Fruit fly (Drosophila melanogaster) whole organism, larva: ENCODE data around the gene CG15923.

ENCODE experiments used
- noc ChIP-seq: fragments of 200-800 bp; sonication (Bioruptor generic); optimal IDR thresholded peaks from 3 replicates; lab custom pipeline; 2019; ENCODE audit warnings: missing biosample characterization, mild to moderate bottlenecking, missing genetic modification characterization, moderate library complexity

Gene CG15923

DNA sequence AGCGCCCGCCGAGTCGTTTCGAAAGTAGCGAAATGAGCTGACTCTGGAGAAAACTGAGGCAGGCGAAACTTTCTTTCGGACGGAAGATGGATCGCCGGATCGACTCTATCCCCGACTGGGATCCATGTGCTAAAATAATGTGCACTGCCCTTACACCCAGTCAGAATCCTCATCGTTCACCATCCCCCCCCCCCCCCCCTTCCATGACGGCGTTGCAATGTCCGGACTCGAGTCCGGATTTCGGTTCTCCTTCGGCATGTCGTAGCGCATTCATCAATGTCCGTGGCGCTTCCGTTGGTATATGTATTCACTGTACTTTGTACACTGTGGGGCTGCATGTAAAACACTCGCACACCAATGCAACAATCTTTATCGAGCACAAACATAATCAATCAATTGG, 11.6 kb downstream of the CG15923 start:
- no peak for TF ChIP-seq noc (tag; lab: Kevin White, UChicago)

DNA sequence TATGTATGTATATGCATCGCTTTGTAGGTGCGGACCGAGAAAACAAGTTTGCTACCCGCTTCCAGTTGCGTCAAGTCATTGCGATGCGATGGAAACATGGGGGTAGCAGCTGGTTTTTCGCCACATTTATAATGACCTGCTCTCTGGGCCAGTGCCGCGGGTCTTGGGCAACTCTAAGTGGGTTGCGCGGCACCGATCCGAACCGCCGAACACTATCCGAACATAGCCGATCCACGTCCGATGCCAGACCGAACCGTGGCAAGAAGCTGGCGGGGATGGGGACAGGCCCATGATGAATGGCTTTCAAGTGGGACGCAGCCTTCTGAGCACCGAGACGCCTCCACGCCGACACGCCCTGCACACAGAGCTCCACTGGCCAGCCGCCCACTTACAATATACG, 12.6 kb downstream of the CG15923 start:
- no peak for TF ChIP-seq noc (tag; lab: Kevin White, UChicago)

DNA sequence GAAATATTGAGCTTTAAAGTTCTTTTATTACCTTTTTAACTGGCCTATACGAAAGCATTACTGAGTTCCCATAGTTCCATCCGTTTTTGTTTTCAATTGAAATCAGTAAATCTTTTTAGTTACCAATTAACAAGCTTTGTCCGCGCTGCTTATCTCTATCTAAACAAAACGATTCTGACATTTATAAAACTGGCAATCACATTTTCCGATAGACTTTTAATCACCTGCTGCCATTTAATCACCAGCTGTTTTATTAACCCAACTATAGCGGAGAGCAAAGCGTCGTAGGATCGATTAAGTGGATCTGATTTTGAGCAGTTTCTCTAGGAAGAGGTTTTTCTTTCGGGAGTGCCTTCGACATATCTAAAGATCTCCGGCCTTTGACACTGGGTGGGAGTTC, 14.1 kb downstream of the CG15923 start:
- no peak for TF ChIP-seq noc (tag; lab: Kevin White, UChicago)

DNA sequence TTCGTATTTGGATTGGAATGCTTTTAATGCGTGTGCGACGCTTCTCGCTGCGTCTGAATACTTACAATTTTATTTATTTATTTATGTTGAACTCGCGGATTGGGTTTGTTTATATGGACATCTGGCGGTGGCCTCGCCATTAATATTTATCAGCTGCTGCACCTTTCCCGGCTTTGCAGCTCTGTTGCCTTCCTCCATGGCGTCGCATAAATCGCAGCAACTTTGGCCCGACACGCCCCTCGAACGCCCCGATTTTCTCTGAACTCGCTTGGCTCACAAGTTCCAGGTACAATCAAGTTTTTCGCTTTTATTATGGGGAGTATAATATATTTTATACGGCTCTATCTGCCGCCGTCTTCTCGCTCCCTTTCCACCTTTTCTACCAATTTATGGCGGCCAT, 16.6 kb downstream of the CG15923 start:
- no peak for TF ChIP-seq noc (tag; lab: Kevin White, UChicago)

DNA sequence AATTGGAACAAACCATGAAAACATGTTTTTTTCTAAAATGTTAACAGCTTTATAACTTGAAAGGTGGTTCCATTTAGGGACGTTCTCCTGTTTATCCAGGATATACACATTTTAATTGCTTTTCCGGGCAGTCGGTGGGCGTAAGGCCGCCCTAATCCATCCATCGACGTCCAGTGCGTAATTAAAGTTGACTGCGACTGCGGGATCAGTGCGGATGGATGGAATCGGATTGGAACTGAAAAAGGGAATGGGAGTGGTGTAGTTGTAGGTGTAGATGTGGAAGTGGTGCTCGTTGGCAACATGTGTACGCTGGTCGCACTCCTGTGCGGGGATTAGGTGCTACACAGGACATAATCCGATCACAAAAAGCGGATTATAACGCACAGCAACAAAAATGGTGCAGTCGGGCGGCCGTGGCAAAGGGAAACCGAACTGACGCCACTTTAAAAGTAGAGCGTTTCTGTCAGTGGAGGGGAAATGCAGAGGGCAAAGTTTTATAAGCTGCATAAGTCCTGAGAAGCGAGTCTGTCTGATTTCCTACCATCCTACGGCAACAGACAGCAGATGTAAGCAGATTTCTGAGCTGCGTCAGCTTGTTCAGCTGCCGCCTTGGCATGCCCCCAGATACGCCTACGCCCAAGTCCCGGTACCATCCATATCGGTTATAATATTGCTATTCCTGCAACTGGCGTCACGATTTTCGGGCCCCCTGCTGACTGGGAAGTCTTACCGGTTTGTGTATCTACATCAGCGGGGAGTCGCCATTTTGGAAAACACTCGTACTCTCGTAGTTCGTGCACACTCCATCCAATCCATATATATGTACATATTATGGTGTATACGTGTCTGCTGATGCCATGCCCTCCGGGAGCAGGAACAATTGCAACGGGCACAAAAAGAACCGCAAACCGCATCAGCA, 19.0 kb downstream of the CG15923 start:
- TF ChIP-seq noc (tag; lab: Kevin White, UChicago) = no peak

DNA sequence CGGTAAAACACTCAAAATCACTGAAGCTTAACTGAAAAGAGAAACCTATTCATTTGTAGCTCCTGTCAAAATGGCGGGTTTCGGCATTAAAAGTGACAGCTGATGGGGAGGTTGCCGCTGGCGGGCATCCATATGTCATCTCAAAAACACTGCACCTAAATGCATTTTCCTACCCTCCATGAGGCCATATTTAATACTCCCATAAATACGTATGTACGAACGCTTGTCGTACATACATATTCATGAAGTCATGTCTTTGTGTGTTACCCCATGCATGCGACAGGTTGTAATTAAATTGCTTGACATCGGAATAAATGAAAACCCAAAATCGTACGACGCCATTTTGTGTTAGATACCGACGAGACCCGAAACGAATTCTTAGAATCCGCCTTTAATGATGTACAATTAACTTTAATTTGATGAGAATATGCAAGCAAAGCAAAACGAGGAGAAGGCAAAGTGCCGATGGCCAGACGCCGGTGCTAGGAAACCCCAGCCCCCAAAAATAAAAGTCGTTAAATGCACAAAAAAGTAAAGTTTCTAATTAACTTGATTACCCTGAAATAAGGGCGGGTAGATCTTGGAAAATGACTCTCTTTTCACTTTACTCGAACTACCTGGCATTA, 20.3 kb downstream of the CG15923 start:
- TF ChIP-seq noc (tag; lab: Kevin White, UChicago) = no peak

DNA sequence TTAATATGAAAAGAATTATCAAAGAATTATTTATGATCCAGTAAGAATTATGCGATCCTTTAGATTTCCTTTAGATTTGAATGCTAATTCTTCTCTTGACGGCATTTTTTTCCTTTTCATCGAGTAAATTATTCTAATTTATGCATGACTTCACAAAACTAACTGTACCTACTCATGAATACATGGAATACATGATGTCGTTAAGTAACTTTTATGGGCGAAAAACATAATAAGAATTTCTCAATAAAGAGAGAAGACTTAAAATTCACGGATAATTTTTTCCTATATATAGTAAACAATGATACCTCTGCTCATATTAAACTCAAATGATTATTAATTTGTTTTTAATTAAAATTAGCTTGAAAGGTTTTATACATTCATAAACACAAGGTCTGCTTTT, 20.8 kb downstream of the CG15923 start:
- no peak for TF ChIP-seq noc (tag; lab: Kevin White, UChicago)

DNA sequence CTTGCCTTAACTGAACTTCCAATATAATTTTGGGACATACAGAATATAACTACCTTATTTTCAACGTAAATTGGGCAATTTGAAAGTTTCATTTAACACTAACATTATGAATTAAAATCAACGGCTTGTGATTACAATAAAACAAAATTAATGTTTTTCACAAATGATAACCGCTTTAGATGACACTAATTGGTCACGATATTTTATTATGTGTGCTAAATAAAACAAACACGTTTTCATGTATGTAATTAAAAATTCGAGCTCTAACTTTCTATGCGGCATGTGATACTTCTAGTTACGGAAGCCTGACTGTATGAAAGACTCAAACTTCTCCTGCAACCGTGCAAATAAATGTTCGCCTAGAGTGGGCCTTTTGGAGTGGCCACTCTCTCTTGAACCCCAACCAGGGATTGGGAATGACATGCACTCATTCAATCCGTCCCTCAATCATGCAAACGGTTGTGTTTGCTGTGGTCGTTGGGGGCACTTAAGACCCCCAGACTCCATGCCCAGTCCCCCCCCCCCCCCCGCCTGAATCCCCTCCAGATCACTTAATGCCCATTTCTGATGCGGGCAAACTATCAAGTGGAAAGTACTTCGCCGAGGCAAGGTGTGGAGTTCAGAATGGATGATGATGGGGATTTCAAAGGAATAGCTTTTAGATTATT, 21.4 kb downstream of the CG15923 start:
- no peak for TF ChIP-seq noc (tag; lab: Kevin White, UChicago)

DNA sequence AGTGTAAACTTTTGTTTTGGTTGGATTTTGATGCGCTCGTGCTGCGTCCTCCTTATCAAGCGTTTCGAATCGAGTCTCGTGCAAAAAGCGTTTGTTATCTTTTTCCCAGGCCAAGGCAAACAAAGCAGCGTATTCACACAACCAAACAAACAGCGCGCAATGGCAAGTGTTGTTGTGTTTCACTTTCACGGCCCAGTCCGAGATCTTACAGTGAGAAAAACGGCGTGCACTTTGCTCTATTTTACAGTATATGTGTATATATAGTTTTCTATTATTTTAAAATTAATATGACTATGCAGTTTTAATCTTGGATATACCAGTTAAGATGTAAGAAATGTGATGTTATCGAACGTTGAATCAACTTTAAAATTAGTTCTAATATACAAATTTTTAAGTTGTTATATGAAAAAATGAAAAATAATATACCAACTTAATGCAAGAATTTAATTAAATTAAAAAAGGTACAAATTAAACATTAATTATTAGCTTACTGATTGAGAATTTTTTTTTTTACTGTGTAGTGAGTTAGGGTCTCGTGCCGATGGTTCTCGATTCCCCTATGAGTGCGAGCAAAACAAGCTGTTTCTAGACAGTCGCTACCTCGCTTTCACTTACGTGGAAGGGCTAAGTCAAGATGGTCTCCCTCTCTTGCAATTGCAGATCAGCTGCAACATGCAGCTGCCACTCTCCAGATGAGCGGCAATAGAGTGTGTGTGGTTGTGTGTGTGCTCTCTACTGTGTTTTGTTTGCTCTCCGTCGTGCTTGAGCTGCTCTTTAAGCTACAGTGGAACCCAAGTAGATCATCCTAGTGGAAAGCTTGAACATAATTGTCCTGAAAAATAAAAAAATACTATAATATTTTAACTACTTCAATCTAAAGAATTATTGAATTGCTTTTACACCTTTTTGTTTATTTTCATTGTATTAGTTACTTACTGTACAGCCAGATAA, 22.2 kb downstream of the CG15923 start:
- peak; percentile 91 for TF ChIP-seq noc (tag; lab: Kevin White, UChicago)

DNA sequence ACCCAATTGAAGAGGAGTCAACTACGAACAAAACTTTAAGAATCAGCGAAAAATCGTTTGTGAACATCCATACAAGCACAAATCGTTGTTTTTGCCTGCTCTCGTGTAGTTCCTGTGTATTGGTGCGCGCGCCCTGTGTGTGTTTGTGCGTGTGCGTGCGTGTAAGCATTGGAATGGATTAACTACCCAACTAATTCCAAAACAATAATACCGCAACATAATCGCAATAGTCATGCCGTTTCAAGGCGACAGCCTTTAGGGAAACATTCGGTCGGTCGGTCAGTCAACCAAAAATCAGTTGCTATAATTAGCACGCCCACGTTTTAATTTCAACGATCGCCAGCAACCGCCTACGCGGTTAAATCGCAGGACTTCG, 23.2 kb downstream of the CG15923 start:
- TF ChIP-seq noc (tag; lab: Kevin White, UChicago) = no peak

DNA sequence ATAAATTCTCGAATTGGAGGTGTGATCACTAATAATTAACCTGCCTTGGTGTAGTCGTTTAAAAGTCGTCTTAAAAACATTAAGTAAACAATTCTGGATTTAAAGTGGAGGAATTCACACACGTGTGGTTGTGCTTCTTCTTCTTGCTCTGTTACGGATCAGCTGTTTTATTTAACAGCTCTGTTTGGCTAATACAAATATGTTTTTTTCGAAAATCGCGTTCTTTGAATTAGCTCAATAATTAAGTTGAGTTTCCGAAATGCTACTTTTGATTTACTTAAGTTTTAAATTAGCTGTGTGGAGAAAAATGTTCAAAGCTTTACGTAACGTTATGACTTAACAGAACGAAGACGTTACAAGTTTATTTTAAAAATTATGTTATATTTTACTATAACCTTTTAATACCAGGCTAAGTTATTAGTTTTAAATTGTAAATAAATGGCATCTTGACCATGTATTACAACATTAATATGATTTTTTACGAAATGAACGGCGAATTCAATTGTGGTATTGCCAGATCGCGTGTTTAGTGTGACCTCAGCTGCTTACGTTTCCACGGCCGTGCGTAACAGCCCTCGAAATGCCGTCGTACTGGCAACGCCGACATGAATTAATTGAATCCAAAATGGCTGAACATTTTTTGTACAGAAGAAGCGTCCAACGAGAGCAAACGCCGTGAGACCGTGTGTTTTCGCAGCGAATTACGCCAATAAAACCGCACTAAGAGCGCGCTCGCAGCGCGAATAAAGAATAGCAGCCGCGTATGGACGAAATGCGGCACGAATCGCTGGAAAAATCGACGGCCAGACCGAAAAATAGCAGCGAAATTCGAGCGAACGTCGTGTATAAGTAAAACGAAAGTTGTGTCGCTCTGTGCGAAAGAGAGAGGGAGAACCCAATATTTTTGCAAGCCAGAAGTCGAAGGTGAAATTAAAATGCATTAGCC, 23.9 kb downstream of the CG15923 start, which contains the start of the genes Pus1 and bon:
Gene Pus1, minus strand, starts transcription at position 155 of the 946 bp plus-strand sequence.
Gene bon, plus strand, starts transcription at position 623 of the 946 bp plus-strand sequence.
- TF ChIP-seq noc (tag; lab: Kevin White, UChicago) = peak; percentile 1

DNA sequence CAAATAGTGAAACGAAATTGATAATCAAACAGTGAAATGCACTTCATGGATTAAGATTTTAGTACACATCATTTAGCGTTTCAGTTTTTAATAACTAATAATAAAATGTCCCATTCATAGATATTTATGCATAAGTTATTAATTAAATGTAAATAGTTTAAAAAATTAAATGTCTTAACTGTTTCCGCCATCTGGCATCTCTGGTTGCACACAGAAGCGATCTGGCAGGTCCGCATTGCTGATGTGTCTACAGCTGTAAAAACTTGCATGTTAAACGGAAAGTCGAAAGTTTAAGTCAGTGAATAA, 28.3 kb downstream of the CG15923 start, which contains the start of gene Srp72:
Gene Srp72, plus strand, starts transcription at position 232 of the 306 bp plus-strand sequence.
- TF ChIP-seq noc (tag; lab: Kevin White, UChicago) = peak; percentile 36

DNA sequence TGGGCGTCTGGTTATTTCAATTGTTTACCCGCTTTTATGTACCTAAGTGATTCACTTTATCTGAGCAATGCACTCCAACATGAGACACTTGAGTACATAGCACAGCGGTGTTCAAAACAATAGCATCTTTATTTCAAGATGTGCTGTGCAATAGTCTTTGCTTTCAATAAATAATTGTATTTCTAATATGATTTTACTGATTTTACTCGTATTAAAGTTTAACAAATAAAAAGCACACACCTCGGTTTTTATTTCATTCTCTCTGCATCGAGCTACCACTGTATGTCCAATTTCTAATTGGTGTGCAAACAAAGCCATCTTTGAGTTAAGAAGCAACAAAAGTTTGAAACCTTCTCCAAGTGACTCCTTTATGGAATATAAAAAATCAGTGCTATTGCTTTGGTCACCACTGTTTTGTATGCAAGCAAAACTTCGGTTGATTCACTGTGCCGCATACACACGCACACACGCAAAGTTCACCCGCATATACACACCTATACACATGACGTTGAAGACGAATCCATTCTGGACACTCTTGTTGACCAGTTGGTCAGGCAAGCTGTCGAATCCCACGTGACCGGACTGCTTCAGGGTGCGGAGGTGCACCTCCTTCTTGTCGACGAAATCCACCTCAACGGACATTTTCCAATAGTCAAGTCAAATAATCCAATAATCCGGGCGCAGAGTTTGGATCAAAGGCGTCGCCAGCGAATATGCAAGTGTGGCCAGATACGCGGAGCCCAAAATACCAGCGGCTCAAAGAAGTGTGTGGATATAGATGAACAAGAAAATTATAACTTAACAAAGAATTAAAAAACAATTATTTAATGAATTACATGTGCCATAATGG, 28.8 kb downstream of the CG15923 start, which contains the start of gene Septin2:
Gene Septin2, minus strand, starts transcription at position 727 of the 850 bp plus-strand sequence.
- peak; percentile 77 for TF ChIP-seq noc (tag; lab: Kevin White, UChicago)
